Fruit fly (Drosophila melanogaster): ENCODE data around the gene CG5708.

DNA sequence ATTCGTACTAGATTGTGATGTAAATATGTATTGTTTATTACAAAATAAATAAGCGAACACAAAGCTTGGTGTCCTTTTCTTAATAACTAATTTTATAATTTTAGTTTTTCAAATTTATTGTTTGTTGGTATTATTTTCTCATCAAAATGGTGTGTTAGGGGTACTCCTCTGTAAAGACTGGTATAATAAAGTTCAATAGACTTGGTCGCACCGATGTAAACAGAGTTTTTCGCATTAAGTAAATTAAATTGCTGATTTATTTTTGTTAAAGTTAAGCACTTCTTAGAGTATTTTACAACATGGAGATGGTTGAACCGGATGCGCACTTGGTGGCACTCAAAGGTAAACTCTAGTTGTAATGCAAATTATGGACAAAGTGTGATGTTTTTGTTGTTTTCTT lies 39.9 kb upstream of the CG5708 start, which contains the start of gene CG4953:
- TF ChIP-seq CG8478 (optimal IDR thresholded peaks at IDR 0.05), result no peak
- TF ChIP-seq CTCF (optimal IDR thresholded peaks at IDR 0.05), result no peak
